Worm (Caenorhabditis elegans) whole organism, L1 larva: Measurements from ENCODE around the gene F55G11.6.

ENCODE experiments used
- C04F5.9 ChIP-seq: sonication (generic microtip); optimal IDR thresholded peaks from 2 replicates; lab custom pipeline; 2016; ENCODE audit warnings: missing genetic modification characterization, missing compliant biosample characterization
- ama-1 ChIP-seq: fragments of 150-350 bp; optimal IDR thresholded peaks from 2 replicates; lab custom pipeline; 2014
- ceh-63 ChIP-seq: fragments of 200-800 bp; sonication (Bioruptor generic); optimal IDR thresholded peaks from 2 replicates; lab custom pipeline; 2018; ENCODE audit warnings: mild to moderate bottlenecking, missing genetic modification characterization, missing compliant biosample characterization
- ceh-88 ChIP-seq: fragments of 200-800 bp; sonication (Bioruptor generic); IDR thresholded peaks from 2 replicates; pipeline ENCODE4 v1.3.6; 2022; ENCODE audit warnings: missing genetic modification characterization, missing compliant biosample characterization
- ceh-90 ChIP-seq: sonication (generic microtip); optimal IDR thresholded peaks from 2 replicates; lab custom pipeline; 2016; ENCODE audit warnings: missing genetic modification characterization, missing compliant biosample characterization
- ces-1 ChIP-seq: fragments of 150-350 bp; optimal IDR thresholded peaks from 2 replicates; lab custom pipeline; 2014; ENCODE audit warnings: missing biosample characterization, missing genetic modification reagents, missing genetic modification characterization
- efl-1 ChIP-seq, 4 experiments: fragments of 150-350 bp; optimal IDR thresholded peaks in 3 of 4; peaks in 1 of 4; 1 replicate in 1 of 4; 2 replicates in 3 of 4; lab custom pipeline; 2014; ENCODE audit warnings: missing biosample characterization in 2 of 4, missing genetic modification characterization in 2 of 4, missing genetic modification reagents in 2 of 4
- egl-13 ChIP-seq: sonication (generic microtip); optimal IDR thresholded peaks from 2 replicates; lab custom pipeline; 2016; ENCODE audit warnings: missing genotype, missing genetic modification reagents, missing genetic modification characterization, missing compliant biosample characterization
- elt-2 ChIP-seq: sonication (generic microtip); optimal IDR thresholded peaks from 2 replicates; lab custom pipeline; 2016; ENCODE audit warnings: missing genetic modification characterization, mild to moderate bottlenecking, inconsistent platforms, missing compliant biosample characterization, missing genetic modification reagents
- fkh-10 ChIP-seq: sonication (generic microtip); optimal IDR thresholded peaks from 2 replicates; lab custom pipeline; 2017; ENCODE audit warnings: missing biosample characterization, missing genetic modification reagents, missing genetic modification characterization
- fos-1 ChIP-seq: fragments of 150-350 bp; optimal IDR thresholded peaks from 2 replicates; lab custom pipeline; 2014; ENCODE audit warnings: missing biosample characterization, missing genetic modification characterization
- grh-1 ChIP-seq: fragments of 200-800 bp; sonication (Bioruptor generic); IDR thresholded peaks from 2 replicates; pipeline ENCODE4 v1.3.6; 2022; ENCODE audit warnings: missing genetic modification reagents, missing genetic modification characterization, missing compliant biosample characterization
- hlh-17 ChIP-seq: fragments of 200-800 bp; sonication (Bioruptor generic); optimal IDR thresholded peaks from 2 replicates; lab custom pipeline; 2018; ENCODE audit warnings: missing genetic modification characterization, mild to moderate bottlenecking, missing compliant biosample characterization, moderate library complexity, borderline replicate concordance
- hlh-4 ChIP-seq: sonication (generic microtip); optimal IDR thresholded peaks from 2 replicates; lab custom pipeline; 2016; ENCODE audit warnings: mild to moderate bottlenecking, missing genetic modification characterization, missing compliant biosample characterization
- hpl-2 ChIP-seq: fragments of 150-350 bp; optimal IDR thresholded peaks from 2 replicates; lab custom pipeline; 2014; ENCODE audit warnings: missing biosample characterization, missing genetic modification reagents, missing genetic modification characterization
- isw-1 ChIP-seq: fragments of 200-800 bp; sonication (Bioruptor generic); IDR thresholded peaks from 2 replicates; pipeline ENCODE4 v1.3.6; 2022; ENCODE audit warnings: missing genetic modification characterization, missing compliant biosample characterization
- lsy-2 ChIP-seq, 2 experiments: fragments of 150-350 bp; optimal IDR thresholded peaks; 2 replicates each; lab custom pipeline; 2014; ENCODE audit warnings: missing biosample characterization in 2 of 2, missing genetic modification characterization in 2 of 2
- mef-2 ChIP-seq: fragments of 150-350 bp; optimal IDR thresholded peaks from 2 replicates; lab custom pipeline; 2014; ENCODE audit warnings: missing biosample characterization, missing genetic modification characterization
- nhr-11 ChIP-seq: fragments of 150-350 bp; optimal IDR thresholded peaks from 2 replicates; lab custom pipeline; 2014; ENCODE audit warnings: missing biosample characterization, missing genetic modification characterization
- nhr-12 ChIP-seq: sonication (generic microtip); optimal IDR thresholded peaks from 2 replicates; lab custom pipeline; 2017; ENCODE audit warnings: missing biosample characterization, missing genetic modification characterization
- nhr-19 ChIP-seq: fragments of 200-800 bp; sonication (Bioruptor generic); conservative IDR thresholded peaks from 2 replicates; pipeline ENCODE4 v1.3.6; 2022; ENCODE audit warnings: missing genetic modification characterization, missing compliant biosample characterization
- nhr-20 ChIP-seq: sonication (generic microtip); optimal IDR thresholded peaks from 2 replicates; lab custom pipeline; 2016; ENCODE audit warnings: mild to moderate bottlenecking, missing genetic modification characterization, missing compliant biosample characterization
- nhr-77 ChIP-seq: fragments of 150-350 bp; optimal IDR thresholded peaks from 2 replicates; lab custom pipeline; 2014; ENCODE audit warnings: missing biosample characterization, missing genetic modification characterization
- nhr-84 ChIP-seq: sonication (generic microtip); optimal IDR thresholded peaks from 2 replicates; lab custom pipeline; 2017; ENCODE audit warnings: missing biosample characterization, missing genetic modification characterization
- nhr-85 ChIP-seq: sonication (generic microtip); peaks from one replicate; lab custom pipeline; 2016; ENCODE audit warnings: missing genetic modification characterization, inconsistent platforms, missing compliant biosample characterization
- pax-3 ChIP-seq: fragments of 200-800 bp; sonication (Bioruptor generic); optimal IDR thresholded peaks from 2 replicates; lab custom pipeline; 2018; ENCODE audit warnings: mild to moderate bottlenecking, missing genetic modification characterization, moderate library complexity, missing compliant biosample characterization
- pqm-1 ChIP-seq: sonication (generic microtip); optimal IDR thresholded peaks from 3 replicates; lab custom pipeline; 2017; ENCODE audit warnings: missing biosample characterization, missing genetic modification characterization
- snpc-4 ChIP-seq: fragments of 150-350 bp; optimal IDR thresholded peaks from 2 replicates; lab custom pipeline; 2014; ENCODE audit warnings: missing biosample characterization, missing genetic modification characterization
- snu-23 ChIP-seq: sonication (generic microtip); optimal IDR thresholded peaks from 2 replicates; lab custom pipeline; 2016; ENCODE audit warnings: missing genetic modification characterization, missing compliant biosample characterization
- tlp-1 ChIP-seq: fragments of 150-350 bp; optimal IDR thresholded peaks from 2 replicates; lab custom pipeline; 2014; ENCODE audit warnings: missing biosample characterization, missing genetic modification characterization
- unc-130 ChIP-seq: fragments of 150-350 bp; optimal IDR thresholded peaks from 2 replicates; lab custom pipeline; 2017; ENCODE audit warnings: missing biosample characterization, missing genetic modification characterization, inconsistent platforms
- unc-62 ChIP-seq: fragments of 150-350 bp; optimal IDR thresholded peaks from 2 replicates; lab custom pipeline; 2014; ENCODE audit warnings: missing biosample characterization, missing genetic modification reagents, missing genetic modification characterization
- ztf-4 ChIP-seq: fragments of 150-350 bp; optimal IDR thresholded peaks from 2 replicates; lab custom pipeline; 2014; ENCODE audit warnings: missing biosample characterization, missing genetic modification characterization

The F55G11.6 gene

ce11 chrIV:12941254-12941653, 16.6 kb upstream of the F55G11.6 start, which contains the start of gene dod-24:
dod-24 (minus strand) TSS chrIV:12941354.
- TF ChIP-seq pqm-1 (tag; lab: Kevin White, UChicago) (no peak), ces-1 (GFP tag; lab: Kevin White, UChicago) (no peak), nhr-12 (tag; lab: Kevin White, UChicago) (no peak)
- TF ChIP-seq, all 84 proteins: peak for 0

ce11 chrIV:12942633-12943032, 15.2 kb upstream of the F55G11.6 start, which contains the start of gene dct-19:
dct-19 (plus strand) TSS chrIV:12942933.
- TF ChIP-seq nhr-11 (tag; lab: Kevin White, UChicago) = no peak
- TF ChIP-seq ztf-4 = no peak
- no peak for TF ChIP-seq snu-23 (GFP tag; lab: Kevin White, UChicago)
- TF ChIP-seq hlh-17 (GFP tag; lab: Kevin White, UChicago) = no peak
- no peak for TF ChIP-seq nhr-20 (tag; lab: Kevin White, UChicago)

ce11 chrIV:12946488-12946887, 11.3 kb upstream of the F55G11.6 start, which contains the start of gene F55G11.1:
F55G11.1 (minus strand) TSS chrIV:12946588.
- TF ChIP-seq snu-23 (GFP tag; lab: Kevin White, UChicago) (no peak), elt-2 (tag; lab: Kevin White, UChicago) (no peak), ceh-88 (no peak), pqm-1 (tag; lab: Kevin White, UChicago) (no peak), ceh-90 (no peak), mef-2 (tag; lab: Kevin White, UChicago) (no peak), ztf-4 (no peak), nhr-85 (tag; lab: Kevin White, UChicago) (no peak)

ce11 chrIV:12948470-12948869, 9.4 kb upstream of the F55G11.6 start, which contains the start of gene F55G11.10:
F55G11.10 (plus strand) TSS chrIV:12948770.
- TF ChIP-seq snpc-4 (tag; lab: Kevin White, UChicago) (no peak), fos-1 (no peak), nhr-19 (no peak), hlh-4 (tag; lab: Kevin White, UChicago) (no peak), unc-130 (tag; lab: Kevin White, UChicago) (no peak), snu-23 (GFP tag; lab: Kevin White, UChicago) (no peak), grh-1 (GFP tag; lab: Robert Waterston, UW) (no peak), hpl-2 (no peak), efl-1 (optimal IDR thresholded peaks at IDR 0.05; lab: Kevin White, UChicago) (no peak), efl-1 (GFP tag; optimal IDR thresholded peaks at IDR 0.05 in 1 of 2; lab: Kevin White, UChicago) (no peak), ceh-88 (no peak), ceh-63 (GFP tag; lab: Kevin White, UChicago) (no peak), nhr-12 (tag; lab: Kevin White, UChicago) (no peak), nhr-77 (no peak), tlp-1 (tag; lab: Kevin White, UChicago) (no peak), lsy-2 (tag; optimal IDR thresholded peaks at IDR 0.05; lab: Kevin White, UChicago) (no peak), nhr-84 (tag; lab: Kevin White, UChicago) (no peak), ama-1 (lab: Kevin White, UChicago) (no peak)

ce11 chrIV:12960136-12960535, 2.3 kb downstream of the F55G11.6 start, which contains the start of gene F55G11.7:
F55G11.7 (plus strand) TSS chrIV:12960436.
- no peak for TF ChIP-seq unc-62 (GFP tag; lab: Kevin White, UChicago)
- TF ChIP-seq efl-1 (optimal IDR thresholded peaks at IDR 0.05; lab: Kevin White, UChicago) = no peak
- TF ChIP-seq efl-1 (GFP tag; optimal IDR thresholded peaks at IDR 0.05 in 1 of 2; lab: Kevin White, UChicago) = peak in 1 of 2 experiments; percentile 56
- TF ChIP-seq, all 84 proteins: peak for 1

ce11 chrIV:12962564-12962963, 4.7 kb downstream of the F55G11.6 start, which contains the start of gene F55G11.8:
F55G11.8 (plus strand) TSS chrIV:12962808.
- no peak for TF ChIP-seq pax-3 (tag; lab: Kevin White, UChicago)
- no peak for TF ChIP-seq C04F5.9 (tag; lab: Kevin White, UChicago)
- no peak for TF ChIP-seq egl-13 (tag; lab: Kevin White, UChicago)
- no peak for TF ChIP-seq isw-1 (GFP tag; lab: Robert Waterston, UW)
- peak; percentile 65 for TF ChIP-seq elt-2 (tag; lab: Kevin White, UChicago)
- no peak for TF ChIP-seq ceh-63 (GFP tag; lab: Kevin White, UChicago)
- TF ChIP-seq fkh-10 (GFP tag; lab: Kevin White, UChicago) = no peak
